Worm (Caenorhabditis elegans) whole organism, L2 larva: ENCODE data around the gene srz-11.
A peak's percentile ranks its signal among the peaks of the same experiment; 100 is the strongest.

Source experiments
- C34F6.9 ChIP-seq: fragments of 150-350 bp; optimal IDR thresholded peaks from 2 replicates; lab custom pipeline; 2014; ENCODE audit warnings: missing biosample characterization, missing genetic modification characterization
- F13H6.1 ChIP-seq: sonication (generic microtip); optimal IDR thresholded peaks from 2 replicates; lab custom pipeline; 2016; ENCODE audit warnings: missing genetic modification characterization, missing compliant biosample characterization
- R02D3.7 ChIP-seq: fragments of 150-350 bp; optimal IDR thresholded peaks from 2 replicates; lab custom pipeline; 2014; ENCODE audit warnings: missing biosample characterization, missing genetic modification characterization
- Y55F3AM.14 ChIP-seq: fragments of 200-800 bp; sonication (Bioruptor generic); optimal IDR thresholded peaks from 2 replicates; lab custom pipeline; 2018; ENCODE audit warnings: mild to moderate bottlenecking, missing genetic modification characterization, missing compliant biosample characterization
- ZK546.5 ChIP-seq: sonication (generic microtip); optimal IDR thresholded peaks from 2 replicates; lab custom pipeline; 2017; ENCODE audit warnings: missing biosample characterization, missing genetic modification characterization
- alr-1 ChIP-seq: fragments of 150-350 bp; optimal IDR thresholded peaks from 2 replicates; lab custom pipeline; 2014; ENCODE audit warnings: missing biosample characterization, missing genetic modification characterization
- aly-2 ChIP-seq: fragments of 150-350 bp; optimal IDR thresholded peaks from 2 replicates; lab custom pipeline; 2014; ENCODE audit warnings: missing biosample characterization, missing genetic modification characterization
- ama-1 ChIP-seq: fragments of 150-350 bp; optimal IDR thresholded peaks from 2 replicates; lab custom pipeline; 2018; ENCODE audit warnings: inconsistent platforms
- blmp-1 ChIP-seq: sonication (generic microtip); optimal IDR thresholded peaks from 2 replicates; lab custom pipeline; 2017; ENCODE audit warnings: missing genetic modification characterization, mild to moderate bottlenecking, missing compliant biosample characterization, antibody characterized with exemption, moderate library complexity; ENCODE audit not compliant: insufficient read depth
- ceh-16 ChIP-seq: fragments of 150-350 bp; optimal IDR thresholded peaks from 2 replicates; lab custom pipeline; 2014; ENCODE audit warnings: missing biosample characterization, missing genetic modification characterization
- ceh-82 ChIP-seq: fragments of 150-350 bp; optimal IDR thresholded peaks from 2 replicates; lab custom pipeline; 2014; ENCODE audit warnings: missing biosample characterization, missing genetic modification characterization
- crh-2 ChIP-seq: sonication (generic microtip); optimal IDR thresholded peaks from 2 replicates; lab custom pipeline; 2017; ENCODE audit warnings: missing biosample characterization, missing genetic modification characterization
- dmd-4 ChIP-seq: sonication (generic microtip); optimal IDR thresholded peaks from 2 replicates; lab custom pipeline; 2017; ENCODE audit warnings: missing biosample characterization, missing genetic modification characterization
- egl-27 ChIP-seq: sonication (generic microtip); optimal IDR thresholded peaks from 3 replicates; lab custom pipeline; 2017; ENCODE audit warnings: missing biosample characterization, missing genetic modification reagents, missing genetic modification characterization
- elt-1 ChIP-seq: fragments of 150-350 bp; optimal IDR thresholded peaks from 2 replicates; lab custom pipeline; 2014; ENCODE audit warnings: missing biosample characterization, missing genetic modification characterization
- elt-3 ChIP-seq: sonication (generic microtip); optimal IDR thresholded peaks from 2 replicates; lab custom pipeline; 2017; ENCODE audit warnings: missing biosample characterization, missing genetic modification characterization
- fos-1 ChIP-seq: fragments of 150-350 bp; optimal IDR thresholded peaks from 2 replicates; lab custom pipeline; 2014; ENCODE audit warnings: missing biosample characterization, missing genetic modification characterization
- gmeb-1 ChIP-seq: fragments of 150-350 bp; optimal IDR thresholded peaks from 2 replicates; lab custom pipeline; 2014; ENCODE audit warnings: missing biosample characterization, missing genetic modification characterization
- lin-11 ChIP-seq: fragments of 150-350 bp; sonication (generic microtip); optimal IDR thresholded peaks from 2 replicates; lab custom pipeline; 2014; ENCODE audit warnings: missing biosample characterization, missing genetic modification characterization, inconsistent platforms, mixed read lengths
- lin-13 ChIP-seq: fragments of 150-350 bp; optimal IDR thresholded peaks from 2 replicates; lab custom pipeline; 2014; ENCODE audit warnings: missing biosample characterization, missing genetic modification reagents, missing genetic modification characterization
- lin-39 ChIP-seq: fragments of 150-350 bp; optimal IDR thresholded peaks from 2 replicates; lab custom pipeline; 2014; ENCODE audit warnings: missing biosample characterization, missing genetic modification reagents, missing genetic modification characterization
- lsy-2 ChIP-seq, 2 experiments: fragments of 150-350 bp in 1 of 2; sonication (generic microtip) in 1 of 2; optimal IDR thresholded peaks; 2 replicates each; lab custom pipeline; 2014 to 2017; ENCODE audit warnings: missing biosample characterization in 2 of 2, missing genetic modification characterization in 2 of 2
- mab-5 ChIP-seq: fragments of 150-350 bp; optimal IDR thresholded peaks from 2 replicates; lab custom pipeline; 2014; ENCODE audit warnings: missing biosample characterization, missing genetic modification characterization
- mbf-1 ChIP-seq: sonication (generic microtip); optimal IDR thresholded peaks from 2 replicates; lab custom pipeline; 2017; ENCODE audit warnings: missing biosample characterization, missing genetic modification characterization
- mdl-1 ChIP-seq, 2 experiments: fragments of 150-350 bp in 1 of 2; sonication (generic microtip) in 1 of 2; optimal IDR thresholded peaks; 2 replicates each; lab custom pipeline; 2017; ENCODE audit warnings: missing biosample characterization in 2 of 2, missing genetic modification characterization in 2 of 2
- nhr-10 ChIP-seq: sonication (generic microtip); optimal IDR thresholded peaks from 2 replicates; lab custom pipeline; 2017; ENCODE audit warnings: missing biosample characterization, missing genetic modification characterization
- nhr-11 ChIP-seq: fragments of 150-350 bp; optimal IDR thresholded peaks from 2 replicates; lab custom pipeline; 2014; ENCODE audit warnings: missing biosample characterization, missing genetic modification characterization
- nhr-12 ChIP-seq: fragments of 150-350 bp; optimal IDR thresholded peaks from 2 replicates; lab custom pipeline; 2014; ENCODE audit warnings: missing biosample characterization, missing genetic modification characterization
- nhr-129 ChIP-seq: fragments of 150-350 bp; optimal IDR thresholded peaks from 2 replicates; lab custom pipeline; 2014; ENCODE audit warnings: missing biosample characterization, missing genetic modification characterization
- nhr-21 ChIP-seq: fragments of 150-350 bp; optimal IDR thresholded peaks from 2 replicates; lab custom pipeline; 2014; ENCODE audit warnings: missing biosample characterization, missing genetic modification characterization
- nhr-23 ChIP-seq: fragments of 150-350 bp; optimal IDR thresholded peaks from 2 replicates; lab custom pipeline; 2014; ENCODE audit warnings: missing biosample characterization, missing genetic modification reagents, missing genetic modification characterization
- nhr-237 ChIP-seq: fragments of 150-350 bp; optimal IDR thresholded peaks from 2 replicates; lab custom pipeline; 2014; ENCODE audit warnings: missing biosample characterization, missing genetic modification characterization
- nhr-25 ChIP-seq: fragments of 150-350 bp; sonication (generic microtip); optimal IDR thresholded peaks from 3 replicates; lab custom pipeline; 2014; ENCODE audit warnings: missing biosample characterization, missing genetic modification characterization
- nhr-6 ChIP-seq: fragments of 150-350 bp; optimal IDR thresholded peaks from 2 replicates; lab custom pipeline; 2014; ENCODE audit warnings: missing biosample characterization, missing genetic modification characterization
- nhr-77 ChIP-seq: fragments of 150-350 bp; optimal IDR thresholded peaks from 2 replicates; lab custom pipeline; 2014; ENCODE audit warnings: missing biosample characterization, missing genetic modification characterization
- peb-1 ChIP-seq: fragments of 150-350 bp; optimal IDR thresholded peaks from 2 replicates; lab custom pipeline; 2014; ENCODE audit warnings: missing biosample characterization, missing genetic modification characterization
- sem-4 ChIP-seq: fragments of 150-350 bp; optimal IDR thresholded peaks from 2 replicates; lab custom pipeline; 2014; ENCODE audit warnings: missing biosample characterization, missing genetic modification reagents, missing genetic modification characterization
- skn-1 ChIP-seq: sonication (generic microtip); optimal IDR thresholded peaks from 2 replicates; lab custom pipeline; 2017; ENCODE audit warnings: missing biosample characterization, missing genetic modification characterization
- sma-3 ChIP-seq: sonication (generic microtip); optimal IDR thresholded peaks from 2 replicates; lab custom pipeline; 2016; ENCODE audit warnings: missing genetic modification reagents, missing genetic modification characterization, missing compliant biosample characterization
- sma-9 ChIP-seq, 2 experiments: fragments of 150-350 bp in 1 of 2; sonication (generic microtip) in 1 of 2; optimal IDR thresholded peaks; 2 replicates each; lab custom pipeline; 2014 to 2016; ENCODE audit warnings: missing genetic modification characterization in 2 of 2, mild to moderate bottlenecking in 1 of 2, missing biosample characterization in 1 of 2, missing compliant biosample characterization in 1 of 2, missing genetic modification reagents in 1 of 2, moderate library complexity in 1 of 2
- snpc-4 ChIP-seq: fragments of 150-350 bp; optimal IDR thresholded peaks from 2 replicates; lab custom pipeline; 2014; ENCODE audit warnings: missing biosample characterization, missing genetic modification characterization
- unc-39 ChIP-seq: fragments of 150-350 bp; optimal IDR thresholded peaks from 2 replicates; lab custom pipeline; 2014; ENCODE audit warnings: missing biosample characterization, missing genetic modification characterization
- unc-55 ChIP-seq: fragments of 150-350 bp; sonication (generic microtip); optimal IDR thresholded peaks from 3 replicates; lab custom pipeline; 2014; ENCODE audit warnings: missing biosample characterization, missing genetic modification reagents, missing genetic modification characterization
- unc-62 ChIP-seq: fragments of 150-350 bp; optimal IDR thresholded peaks from 2 replicates; lab custom pipeline; 2014; ENCODE audit warnings: missing biosample characterization, missing genetic modification reagents, missing genetic modification characterization
- zag-1 ChIP-seq: fragments of 150-350 bp; optimal IDR thresholded peaks from 2 replicates; lab custom pipeline; 2014; ENCODE audit warnings: missing biosample characterization, missing genetic modification characterization
- ztf-1 ChIP-seq: fragments of 200-800 bp; sonication (Bioruptor generic); conservative IDR thresholded peaks from 2 replicates; pipeline ENCODE4 v1.3.6; 2022; ENCODE audit warnings: missing genetic modification characterization, missing compliant biosample characterization
- ztf-11 ChIP-seq: sonication (generic microtip); optimal IDR thresholded peaks from 2 replicates; lab custom pipeline; 2017; ENCODE audit warnings: missing biosample characterization, missing genetic modification characterization
- ztf-4 ChIP-seq: fragments of 150-350 bp; optimal IDR thresholded peaks from 2 replicates; lab custom pipeline; 2014; ENCODE audit warnings: missing biosample characterization, missing genetic modification characterization

The srz-11 gene

ce11 chrV:15186259-15186927 is 23.5 kb downstream of the srz-11 start, which contains the start of gene Y75B12B.3:
TSS of gene Y75B12B.3 (minus strand) at chrV:15186279.
- TF ChIP-seq ztf-4 (tag; lab: Kevin White, UChicago) (no peak), lsy-2 (tag; optimal IDR thresholded peaks at IDR 0.05; lab: Kevin White, UChicago) (peak in 1 of 2 experiments; percentile 29), nhr-23 (tag; lab: Kevin White, UChicago) (no peak), ama-1 (lab: Kevin White, UChicago) (peak; percentile 75), ceh-16 (tag; lab: Kevin White, UChicago) (no peak)

DNA sequence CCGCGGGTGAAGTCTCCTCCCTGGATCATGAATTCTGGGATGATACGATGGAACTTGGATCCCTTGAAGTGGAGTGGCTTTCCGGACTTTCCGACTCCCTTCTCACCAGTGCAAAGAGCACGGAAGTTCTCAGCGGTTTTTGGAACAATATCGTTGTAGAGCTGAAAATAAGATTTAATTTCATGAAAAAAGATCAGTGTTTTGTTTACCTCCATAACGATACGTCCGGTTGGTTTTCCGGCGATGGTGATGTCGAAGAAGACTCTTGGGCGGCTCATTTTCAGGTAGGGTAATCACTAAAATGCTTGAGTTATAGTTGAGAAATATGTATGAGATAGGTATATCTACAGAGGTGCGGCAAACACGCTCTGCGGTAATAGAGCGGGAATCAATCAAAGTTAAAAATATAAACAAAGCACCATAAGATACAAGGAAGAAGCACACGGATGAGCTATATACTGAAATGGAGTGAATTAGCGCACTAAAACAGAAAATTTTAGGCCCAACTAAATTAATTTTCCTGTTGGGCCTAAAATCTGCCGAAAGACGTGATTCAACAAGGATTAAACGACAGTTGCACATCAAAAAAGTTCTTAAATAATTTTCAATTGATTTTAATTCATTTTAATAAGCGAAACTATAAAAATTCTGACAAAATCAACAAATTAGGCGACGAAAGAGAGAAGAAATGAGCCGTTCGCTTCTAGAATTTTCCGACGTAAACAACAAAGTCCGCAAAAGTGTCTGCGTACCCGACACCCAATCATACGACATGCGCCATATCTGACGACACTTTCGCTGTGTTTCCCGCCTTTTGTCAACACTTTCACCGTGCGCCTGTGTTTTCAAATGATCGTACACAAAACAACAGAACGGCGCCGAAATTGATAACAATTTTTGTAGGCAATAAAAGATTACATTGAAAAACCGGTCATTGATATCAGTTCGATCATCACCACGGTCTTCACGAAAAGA is 24.5 kb downstream of the srz-11 start, which contains the start of the genes cyn-7 and bath-36:
Gene cyn-7, minus strand, starts transcription at position 296 of the 975 bp plus-strand sequence.
Gene bath-36, plus strand, starts transcription at position 806 of the 975 bp plus-strand sequence.
- TF ChIP-seq R02D3.7 (tag; lab: Kevin White, UChicago) (peak; percentile 9), lin-13 (peak; percentile 70), snpc-4 (tag; lab: Kevin White, UChicago) (peak; percentile 28), mdl-1 (tag; optimal IDR thresholded peaks at IDR 0.05; lab: Kevin White, UChicago) (peak in 1 of 2 experiments; percentile 18), ceh-82 (tag; lab: Kevin White, UChicago) (no peak), crh-2 (peak; percentile 82), nhr-25 (tag; lab: Kevin White, UChicago) (peak; percentile 75), dmd-4 (tag; lab: Kevin White, UChicago) (no peak), F13H6.1 (peak; percentile 78), ztf-11 (tag; lab: Kevin White, UChicago) (no peak), ama-1 (lab: Kevin White, UChicago) (no peak), peb-1 (tag; lab: Kevin White, UChicago) (no peak), gmeb-1 (peak; percentile 86), mab-5 (peak; percentile 3), sem-4 (tag; lab: Kevin White, UChicago) (peak; percentile 24), nhr-11 (tag; lab: Kevin White, UChicago) (no peak), lsy-2 (tag; optimal IDR thresholded peaks at IDR 0.05; lab: Kevin White, UChicago) (peak; percentile 71 to 87), nhr-237 (tag; lab: Kevin White, UChicago) (no peak), sma-9 (GFP tag; optimal IDR thresholded peaks at IDR 0.05; lab: Kevin White, UChicago) (peak; percentile 72), sma-9 (tag; optimal IDR thresholded peaks at IDR 0.05; lab: Kevin White, UChicago) (no peak), alr-1 (tag; lab: Kevin White, UChicago) (no peak), nhr-129 (tag; lab: Kevin White, UChicago) (peak; percentile 71), nhr-12 (tag; lab: Kevin White, UChicago) (no peak), Y55F3AM.14 (GFP tag; lab: Kevin White, UChicago) (no peak), nhr-6 (tag; lab: Kevin White, UChicago) (no peak), ZK546.5 (tag; lab: Kevin White, UChicago) (no peak), elt-1 (tag; lab: Kevin White, UChicago) (no peak), lin-11 (no peak), nhr-77 (tag; lab: Kevin White, UChicago) (no peak), skn-1 (tag; lab: Kevin White, UChicago) (no peak), aly-2 (tag; lab: Kevin White, UChicago) (no peak), unc-39 (tag; lab: Kevin White, UChicago) (no peak), egl-27 (tag; lab: Kevin White, UChicago) (peak; percentile 70), unc-55 (GFP tag; lab: Kevin White, UChicago) (peak; percentile 67), lin-39 (no peak), nhr-23 (tag; lab: Kevin White, UChicago) (no peak), sma-3 (peak; percentile 88), C34F6.9 (tag; lab: Kevin White, UChicago) (peak; percentile 86), ceh-16 (tag; lab: Kevin White, UChicago) (no peak), ztf-1 (GFP tag; lab: Robert Waterston, UW) (no peak), zag-1 (no peak), blmp-1 (tag; lab: Kevin White, UChicago) (peak; percentile 86), unc-62 (GFP tag; lab: Kevin White, UChicago) (no peak), mbf-1 (tag; lab: Kevin White, UChicago) (no peak), fos-1 (tag; lab: Kevin White, UChicago) (peak; percentile 89), nhr-10 (tag; lab: Kevin White, UChicago) (no peak), ztf-4 (tag; lab: Kevin White, UChicago) (peak; percentile 34), elt-3 (tag; lab: Kevin White, UChicago) (no peak), nhr-21 (tag; lab: Kevin White, UChicago) (peak; percentile 61)
